Worm (Caenorhabditis elegans) whole organism, dauer: ENCODE results near the gene pdf-2.

Source experiments
- unc-62 ChIP-seq: sonication (generic microtip); optimal IDR thresholded peaks from 2 replicates; lab custom pipeline; 2017; ENCODE audit warnings: missing biosample characterization, missing genetic modification reagents, missing genetic modification characterization

Gene pdf-2

DNA sequence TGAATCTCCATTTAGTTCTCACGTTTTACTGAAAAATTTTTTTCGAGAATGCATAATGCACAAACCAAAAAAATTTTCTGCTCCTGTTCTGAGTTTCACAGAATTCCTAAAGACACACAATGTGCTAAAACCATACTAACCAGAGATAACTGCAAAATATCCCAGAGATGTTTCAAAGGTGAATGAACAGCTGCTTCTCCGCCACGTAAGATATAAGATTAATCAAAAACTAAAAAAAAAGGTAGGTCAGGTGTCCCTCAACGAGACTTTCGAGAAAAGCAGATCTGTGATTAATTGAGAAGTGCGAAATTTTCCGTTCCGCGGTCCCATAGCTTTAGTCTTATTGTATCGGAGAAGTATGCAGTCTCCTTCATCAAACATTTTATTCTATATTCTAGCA lies 1.6 kb downstream of the pdf-2 start, which contains the start of gene F48B9.3:
F48B9.3 (plus strand) TSS at position 301 of the 400 bp plus-strand sequence.
- TF ChIP-seq unc-62 (GFP tag; lab: Kevin White, UChicago) = no peak

DNA sequence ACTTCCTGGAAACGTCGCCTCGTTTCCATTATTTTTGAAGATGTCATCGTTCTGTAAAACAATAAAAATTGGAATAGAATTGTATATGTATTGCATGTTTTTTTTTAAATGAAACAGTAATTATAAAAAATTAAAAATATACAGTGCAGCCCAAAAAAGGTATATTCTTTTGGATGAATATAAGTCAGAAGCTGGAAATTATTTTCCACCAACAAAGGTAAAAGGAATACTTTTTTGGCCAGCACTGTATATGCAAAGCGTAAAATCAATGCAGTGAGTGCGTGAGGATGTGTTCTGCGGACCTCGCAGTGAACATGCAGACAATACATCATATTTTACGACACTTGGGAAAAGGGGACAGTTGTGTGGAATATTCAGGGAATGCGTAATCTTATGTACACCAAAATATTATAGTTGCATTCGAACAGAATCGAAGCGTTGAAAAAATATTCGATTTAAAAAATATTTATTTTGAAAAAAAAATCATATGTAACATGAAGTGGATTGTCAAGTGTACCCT lies 13.2 kb downstream of the pdf-2 start, which contains the start of gene F48B9.8:
F48B9.8 (minus strand) TSS at position 51 of the 520 bp plus-strand sequence.
- no peak for TF ChIP-seq unc-62 (GFP tag; lab: Kevin White, UChicago)

DNA sequence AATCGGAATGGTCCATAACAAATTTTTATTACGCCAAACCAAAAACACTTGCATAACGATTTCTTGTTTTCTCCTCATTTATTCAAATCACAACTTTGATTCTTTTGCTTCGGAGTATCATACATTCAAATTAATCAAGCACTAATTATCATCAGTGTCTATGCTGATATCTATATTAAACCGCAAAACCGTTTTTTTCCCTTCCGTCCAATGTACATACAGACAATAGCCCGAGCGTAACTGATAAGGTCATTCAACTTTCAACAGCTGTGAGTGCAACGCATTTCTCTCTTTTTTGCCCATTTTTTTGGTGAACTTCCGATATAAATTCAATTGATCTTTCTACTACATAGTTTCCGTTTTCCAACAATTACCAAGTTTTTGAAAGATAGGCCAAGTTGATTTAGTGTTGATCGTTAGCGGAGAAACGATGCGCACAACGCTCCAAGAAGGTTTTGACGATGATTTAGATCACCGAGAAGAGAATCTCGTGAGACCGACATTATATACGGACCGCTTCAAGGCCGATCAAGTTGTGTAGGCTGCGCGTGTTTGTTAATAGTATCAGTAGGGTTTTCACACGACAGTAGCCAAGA lies 14.6 kb downstream of the pdf-2 start:
- no peak for TF ChIP-seq unc-62 (GFP tag; lab: Kevin White, UChicago)

DNA sequence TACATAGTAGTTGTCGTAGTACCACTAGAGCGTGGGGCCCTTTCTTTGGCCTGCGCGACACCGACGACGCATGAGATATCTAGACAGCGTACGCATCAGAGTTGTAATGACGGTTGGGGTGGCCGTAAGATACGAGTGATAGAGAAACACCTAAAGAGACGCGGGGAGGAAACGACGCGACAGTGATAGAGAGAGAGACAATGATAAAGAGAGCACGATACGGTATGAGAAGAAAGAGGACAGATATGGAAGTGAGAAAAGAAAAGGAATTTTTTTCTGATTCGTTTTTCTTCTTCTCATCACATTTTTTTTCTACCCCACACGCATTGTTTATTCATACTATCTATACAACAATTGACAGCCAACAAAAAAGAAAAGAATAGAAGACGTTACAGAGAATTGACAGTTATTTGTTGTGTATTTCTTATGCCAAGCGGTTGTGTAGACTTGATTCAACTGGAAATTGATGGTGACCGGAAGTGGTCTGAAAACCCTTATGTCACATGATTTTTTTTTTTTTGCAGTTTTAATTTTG lies 15.3 kb downstream of the pdf-2 start:
- TF ChIP-seq unc-62 (GFP tag; lab: Kevin White, UChicago) = no peak

DNA sequence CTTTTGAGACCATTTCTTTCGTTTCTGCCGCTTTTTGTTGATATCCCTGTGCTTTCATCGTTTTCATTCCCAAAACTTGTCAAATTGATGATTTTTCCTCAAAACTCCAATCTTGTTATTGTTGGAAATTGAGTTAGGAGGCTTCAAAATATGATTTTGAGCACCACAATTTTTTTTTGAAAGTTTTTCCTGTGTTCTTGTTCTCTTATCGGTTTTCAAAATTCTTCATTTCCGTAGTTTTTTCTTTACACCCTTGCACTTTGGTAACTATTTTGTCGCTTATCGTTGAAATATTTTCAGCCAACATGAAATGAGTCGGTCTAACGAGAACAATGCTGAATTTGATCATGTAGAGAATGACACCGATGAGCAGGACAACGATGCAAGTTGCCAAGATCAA lies 17.4 kb downstream of the pdf-2 start, which contains the start of gene F48B9.1:
F48B9.1 (plus strand) TSS at position 301 of the 400 bp plus-strand sequence.
- no peak for TF ChIP-seq unc-62 (GFP tag; lab: Kevin White, UChicago)

DNA sequence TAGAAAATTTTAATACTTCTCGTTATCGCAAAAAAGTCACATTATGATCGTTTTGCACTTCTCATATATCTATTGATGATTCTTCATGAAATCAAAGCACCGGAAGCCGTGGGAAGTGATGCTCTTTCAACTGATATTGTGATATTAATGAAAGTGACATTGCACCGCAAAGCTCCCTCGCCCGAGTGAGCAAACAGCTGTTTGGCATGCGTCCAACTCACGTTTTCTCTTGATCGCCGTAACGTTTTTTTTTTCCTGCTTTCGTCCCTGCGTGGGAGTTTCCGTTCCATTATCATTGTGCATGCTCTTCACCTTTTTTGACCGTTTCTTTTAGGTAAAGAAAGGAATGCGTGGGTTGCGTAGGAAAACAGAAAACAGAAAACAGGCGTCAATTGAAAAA lies 25.7 kb downstream of the pdf-2 start:
- no peak for TF ChIP-seq unc-62 (GFP tag; lab: Kevin White, UChicago)

DNA sequence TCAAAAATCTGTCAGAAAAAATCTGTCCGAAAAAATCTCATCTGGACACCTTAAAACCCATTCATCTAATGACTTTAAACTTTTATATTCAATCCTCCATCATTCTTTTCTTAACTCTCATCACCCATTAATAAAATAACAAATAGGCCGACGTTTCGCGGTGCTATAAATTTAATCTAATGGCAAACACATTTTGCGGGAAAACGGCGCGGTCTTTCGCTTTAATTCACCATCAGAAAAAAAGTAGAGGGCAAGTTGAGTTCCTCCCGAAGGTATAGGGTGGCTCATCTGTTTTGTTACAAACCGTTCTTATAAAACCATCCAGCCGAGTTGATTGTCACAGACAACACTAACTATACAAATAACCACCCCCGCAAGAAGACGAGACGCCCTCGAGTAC lies 27.6 kb downstream of the pdf-2 start:
- no peak for TF ChIP-seq unc-62 (GFP tag; lab: Kevin White, UChicago)

DNA sequence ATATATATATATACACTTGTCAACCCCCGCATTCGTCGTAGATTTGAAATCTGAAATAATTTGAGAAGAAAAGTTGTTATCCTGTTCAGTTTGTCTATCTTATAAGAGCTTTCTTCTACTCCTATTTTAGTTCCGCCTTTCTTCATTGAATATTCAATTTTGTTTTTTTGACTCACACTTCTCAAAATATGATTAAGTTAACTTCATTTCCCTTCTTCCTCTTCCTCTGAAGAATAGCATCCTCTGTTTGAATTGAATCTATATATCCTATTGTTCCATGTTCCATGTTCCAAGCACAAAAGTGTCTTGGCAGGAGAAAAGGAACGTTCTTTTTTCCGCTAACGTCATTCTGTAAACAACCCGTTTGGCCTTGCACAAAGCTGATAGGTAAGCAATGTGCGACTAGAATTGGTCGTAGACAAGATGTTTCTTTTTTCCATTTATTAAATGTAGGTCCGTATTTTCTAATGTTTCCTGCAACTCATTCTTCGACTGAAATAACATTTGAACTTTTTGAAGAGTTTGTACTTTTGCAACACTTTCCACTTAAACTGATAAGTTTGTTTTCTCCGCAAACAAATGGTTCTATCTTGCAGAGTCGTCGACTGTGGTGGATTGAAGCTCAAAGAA lies 28.9 kb downstream of the pdf-2 start, which contains the start of gene gap-1:
gap-1 (plus strand) TSS at position 580 of the 630 bp plus-strand sequence.
- no peak for TF ChIP-seq unc-62 (GFP tag; lab: Kevin White, UChicago)

DNA sequence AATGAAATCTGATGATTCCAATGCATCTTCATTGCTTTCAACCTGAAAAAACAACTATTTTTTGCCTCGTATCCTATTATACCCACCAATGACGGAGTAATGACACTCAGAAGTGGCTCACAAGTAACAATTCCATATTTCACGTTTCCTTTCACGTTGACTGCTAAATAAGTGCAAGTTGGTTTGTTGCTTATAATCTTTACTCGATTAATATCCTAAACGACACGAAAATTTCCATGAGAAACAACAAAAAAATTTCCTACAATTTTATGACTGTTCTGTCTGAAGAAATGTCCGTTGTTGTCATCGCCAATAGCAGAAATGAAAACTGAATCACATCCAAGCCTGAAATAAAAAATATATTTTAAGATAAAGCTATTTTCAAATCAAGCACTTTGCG lies 34.3 kb downstream of the pdf-2 start:
- TF ChIP-seq unc-62 (GFP tag; lab: Kevin White, UChicago) = no peak

DNA sequence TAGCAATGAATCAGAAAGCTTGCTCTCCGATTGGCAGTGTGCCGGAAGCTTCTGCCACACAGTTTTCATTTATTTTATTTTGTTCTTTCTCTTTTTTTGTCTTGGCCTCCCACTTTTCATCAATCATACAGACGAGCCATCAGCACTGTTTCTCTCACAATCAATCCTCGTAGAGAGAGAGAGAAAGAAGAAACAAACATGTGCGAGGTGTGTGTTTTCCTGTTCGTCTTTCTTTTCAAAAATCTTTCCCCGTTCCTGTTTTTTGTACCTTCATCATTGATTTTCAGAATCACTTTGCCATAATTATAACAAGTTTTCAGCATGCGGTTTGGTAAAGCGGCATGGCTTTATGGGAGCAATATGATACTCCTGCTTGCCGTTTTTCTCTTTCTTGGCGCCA lies 36.0 kb downstream of the pdf-2 start, which contains the start of gene T24C12.1:
T24C12.1 (plus strand) TSS at position 301 of the 400 bp plus-strand sequence.
- TF ChIP-seq unc-62 (GFP tag; lab: Kevin White, UChicago) = no peak

DNA sequence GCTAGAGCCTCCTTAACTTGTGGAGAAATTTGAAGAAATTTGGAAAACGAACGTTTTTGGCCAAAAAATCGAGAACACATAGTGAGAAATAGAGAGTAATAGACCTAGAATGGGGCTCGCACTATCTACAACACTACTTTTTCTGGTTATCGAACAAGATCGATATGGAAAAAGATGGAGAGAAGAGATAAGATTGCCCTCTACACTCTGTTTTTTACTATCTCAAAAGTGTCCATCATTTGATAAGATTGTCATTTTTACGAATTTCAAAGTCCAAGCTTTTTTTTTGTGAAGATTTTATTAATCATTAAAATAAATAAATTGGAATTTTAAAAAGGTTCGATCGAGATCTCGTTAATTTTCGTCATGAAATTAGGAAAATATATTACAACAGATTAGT lies 40.6 kb downstream of the pdf-2 start, which contains the start of gene T24C12.3:
T24C12.3 (minus strand) TSS at position 134 of the 400 bp plus-strand sequence.
- no peak for TF ChIP-seq unc-62 (GFP tag; lab: Kevin White, UChicago)

DNA sequence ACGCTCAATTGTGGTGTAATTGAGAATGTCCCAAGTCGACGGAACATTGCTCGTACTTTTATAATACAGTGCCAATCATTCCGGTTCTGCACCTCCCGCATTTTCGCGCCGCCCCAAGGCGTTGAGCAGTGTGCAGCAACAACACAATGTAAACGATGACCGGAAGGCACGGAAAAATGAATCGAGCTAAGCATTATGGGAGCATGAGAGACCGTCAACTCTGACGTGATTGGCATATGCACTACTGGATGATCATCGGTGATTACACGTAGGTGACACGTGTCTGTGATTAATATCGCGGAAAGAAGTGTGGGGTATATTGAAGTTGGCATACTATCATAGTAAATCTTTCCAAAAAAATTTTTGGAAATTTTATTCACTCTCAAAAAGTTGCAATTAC lies 41.8 kb downstream of the pdf-2 start, which contains the start of gene T24C12.4:
T24C12.4 (minus strand) TSS at position 101 of the 400 bp plus-strand sequence.
- no peak for TF ChIP-seq unc-62 (GFP tag; lab: Kevin White, UChicago)

DNA sequence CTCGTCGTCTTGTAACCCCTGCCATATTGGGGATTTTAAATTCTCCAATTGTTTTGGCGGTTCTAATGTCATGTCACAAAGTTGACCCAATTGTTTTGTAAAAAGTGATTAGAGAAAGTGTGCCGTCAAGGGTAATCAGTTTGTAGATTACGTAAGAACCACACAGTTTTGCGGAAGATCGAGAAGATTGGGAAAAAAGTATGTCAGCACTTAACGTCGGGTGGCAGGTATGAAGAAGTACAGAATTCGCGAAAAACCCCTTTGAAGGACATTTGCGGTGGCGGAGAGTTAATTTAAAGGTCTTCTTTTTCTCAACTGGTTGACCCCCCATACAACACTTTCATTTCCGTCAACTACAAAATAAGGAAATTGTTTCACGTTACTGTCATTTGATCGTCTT lies 45.2 kb downstream of the pdf-2 start:
- no peak for TF ChIP-seq unc-62 (GFP tag; lab: Kevin White, UChicago)

DNA sequence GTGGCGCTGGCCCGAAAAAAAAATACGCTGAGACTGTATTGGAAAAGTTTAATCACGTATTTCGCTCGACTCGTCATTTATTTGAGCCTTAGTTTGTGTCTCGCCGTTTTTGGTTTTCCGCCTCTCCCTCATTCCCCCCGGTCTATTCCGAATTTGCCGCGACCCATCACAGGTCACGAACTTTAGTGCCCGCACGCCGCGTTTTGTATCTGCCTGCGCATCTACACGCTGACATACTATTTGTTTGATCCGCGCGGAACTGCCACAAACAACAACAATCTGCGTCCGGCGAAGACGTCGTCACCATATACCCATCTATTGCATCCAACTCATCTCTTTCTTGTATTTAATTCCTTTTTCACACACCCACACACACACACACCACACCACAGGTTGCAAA lies 47.0 kb downstream of the pdf-2 start:
- TF ChIP-seq unc-62 (GFP tag; lab: Kevin White, UChicago) = no peak

DNA sequence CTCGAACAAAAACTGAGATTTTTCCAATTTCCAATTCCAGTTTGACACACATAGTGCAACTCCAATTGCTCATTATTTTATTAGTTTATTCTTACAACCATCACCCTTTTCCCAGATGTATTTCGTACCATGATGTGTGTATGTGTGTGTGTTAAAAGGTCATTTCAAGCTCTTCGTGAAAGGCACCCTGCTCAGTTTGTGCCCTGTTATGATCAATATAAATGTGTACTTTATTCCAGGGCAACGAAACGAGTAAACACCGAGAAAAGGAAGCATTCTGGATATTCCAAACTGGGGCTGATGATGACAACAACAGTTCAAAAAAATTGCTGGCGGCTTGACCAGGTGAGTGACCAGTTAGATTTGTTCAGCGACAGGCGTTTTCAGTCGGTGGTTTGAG lies 47.6 kb downstream of the pdf-2 start, which contains the start of gene peb-1:
peb-1 (plus strand) TSS at position 301 of the 400 bp plus-strand sequence.
- no peak for TF ChIP-seq unc-62 (GFP tag; lab: Kevin White, UChicago)

DNA sequence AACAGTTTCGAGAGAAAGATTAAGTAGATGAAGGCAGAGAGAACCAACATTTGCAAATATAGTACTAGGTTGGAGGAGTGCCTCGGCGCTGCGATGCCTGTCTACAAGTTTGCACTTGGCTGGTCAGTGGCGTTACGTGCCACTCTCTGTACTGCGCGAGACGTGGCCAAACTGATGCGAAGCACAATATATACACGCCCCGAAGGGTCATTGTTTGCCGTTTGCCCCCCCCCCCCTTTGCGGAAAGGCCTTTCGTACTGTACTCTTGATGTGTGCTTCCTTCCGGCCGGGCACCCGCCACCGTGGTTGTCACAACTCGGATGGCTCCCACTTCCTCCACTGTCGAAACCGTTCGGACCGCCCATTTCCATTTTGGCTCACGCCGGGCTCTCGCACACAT lies 49.0 kb downstream of the pdf-2 start:
- no peak for TF ChIP-seq unc-62 (GFP tag; lab: Kevin White, UChicago)
